Worm (Caenorhabditis elegans) whole organism, L1 larva: ENCODE data around the gene dao-6.

Experiments
- C16A3.4 ChIP-seq: fragments of 150-350 bp; optimal IDR thresholded peaks from 2 replicates; lab custom pipeline; 2014; ENCODE audit warnings: missing biosample characterization, missing genetic modification characterization
- C34B4.2 ChIP-seq: sonication (generic microtip); optimal IDR thresholded peaks from 2 replicates; lab custom pipeline; 2017; ENCODE audit warnings: mild to moderate bottlenecking, missing genetic modification characterization, missing compliant biosample characterization
- F16B12.6 ChIP-seq: fragments of 150-350 bp; optimal IDR thresholded peaks from 2 replicates; lab custom pipeline; 2014; ENCODE audit warnings: missing biosample characterization, missing genetic modification characterization
- aha-1 ChIP-seq: fragments of 150-350 bp; optimal IDR thresholded peaks from 2 replicates; lab custom pipeline; 2014; ENCODE audit warnings: missing biosample characterization, missing genetic modification characterization
- aly-2 ChIP-seq: fragments of 150-350 bp; optimal IDR thresholded peaks from 2 replicates; lab custom pipeline; 2014; ENCODE audit warnings: missing biosample characterization, missing genetic modification characterization
- blmp-1 ChIP-seq: fragments of 150-350 bp; optimal IDR thresholded peaks from 2 replicates; lab custom pipeline; 2014; ENCODE audit warnings: missing biosample characterization, missing genetic modification characterization
- ceh-63 ChIP-seq: fragments of 200-800 bp; sonication (Bioruptor generic); optimal IDR thresholded peaks from 2 replicates; lab custom pipeline; 2018; ENCODE audit warnings: mild to moderate bottlenecking, missing genetic modification characterization, missing compliant biosample characterization
- ceh-8 ChIP-seq: fragments of 200-800 bp; sonication (Bioruptor generic); optimal IDR thresholded peaks from 2 replicates; lab custom pipeline; 2018; ENCODE audit warnings: mild to moderate bottlenecking, missing genetic modification characterization, moderate library complexity, missing compliant biosample characterization
- ceh-82 ChIP-seq, 3 experiments: fragments of 150-350 bp in 1 of 3; sonication (generic microtip) in 2 of 3; optimal IDR thresholded peaks; 2 replicates each; lab custom pipeline; 2014 to 2017; ENCODE audit warnings: missing biosample characterization in 3 of 3, missing genetic modification characterization in 3 of 3
- ceh-88 ChIP-seq: fragments of 200-800 bp; sonication (Bioruptor generic); IDR thresholded peaks from 2 replicates; pipeline ENCODE4 v1.3.6; 2022; ENCODE audit warnings: missing genetic modification characterization, missing compliant biosample characterization
- dpl-1 ChIP-seq, 3 experiments: fragments of 150-350 bp in 2 of 3; sonication (generic microtip) in 1 of 3; optimal IDR thresholded peaks; 2 replicates each; lab custom pipeline; 2014 to 2017; ENCODE audit warnings: missing biosample characterization in 3 of 3, missing genetic modification characterization in 3 of 3, missing genetic modification reagents in 3 of 3
- dsc-1 ChIP-seq: sonication (generic microtip); optimal IDR thresholded peaks from 2 replicates; lab custom pipeline; 2016; ENCODE audit warnings: mild to moderate bottlenecking, missing genetic modification characterization, missing compliant biosample characterization
- efl-1 ChIP-seq, 4 experiments: fragments of 150-350 bp; optimal IDR thresholded peaks in 3 of 4; peaks in 1 of 4; 1 replicate in 1 of 4; 2 replicates in 3 of 4; lab custom pipeline; 2014; ENCODE audit warnings: missing biosample characterization in 2 of 4, missing genetic modification characterization in 2 of 4, missing genetic modification reagents in 2 of 4
- efl-3 ChIP-seq: fragments of 200-800 bp; sonication (Bioruptor generic); optimal IDR thresholded peaks from 2 replicates; lab custom pipeline; 2018; ENCODE audit warnings: mild to moderate bottlenecking, missing genetic modification characterization, missing compliant biosample characterization
- egl-27 ChIP-seq, 2 experiments: fragments of 150-350 bp in 1 of 2; sonication (generic microtip); optimal IDR thresholded peaks; 3 replicates each; lab custom pipeline; 2017 to 2018; ENCODE audit warnings: missing biosample characterization in 2 of 2, missing genetic modification characterization in 2 of 2, missing genetic modification reagents in 2 of 2
- elt-3 ChIP-seq, 6 experiments: fragments of 150-350 bp in 1 of 6; sonication (generic microtip); optimal IDR thresholded peaks; 2 replicates each; lab custom pipeline; 2017 to 2018; ENCODE audit warnings: missing biosample characterization in 6 of 6, missing genetic modification characterization in 6 of 6, inconsistent platforms in 1 of 6
- fkh-4 ChIP-seq: sonication (generic microtip); optimal IDR thresholded peaks from 2 replicates; lab custom pipeline; 2016; ENCODE audit warnings: missing compliant biosample characterization, missing genetic modification characterization, borderline replicate concordance
- fkh-8 ChIP-seq: sonication (generic microtip); optimal IDR thresholded peaks from 2 replicates; lab custom pipeline; 2016; ENCODE audit warnings: mild to moderate bottlenecking, missing genetic modification characterization, missing compliant biosample characterization
- fos-1 ChIP-seq: fragments of 150-350 bp; optimal IDR thresholded peaks from 2 replicates; lab custom pipeline; 2014; ENCODE audit warnings: missing biosample characterization, missing genetic modification characterization
- jun-1 ChIP-seq: fragments of 150-350 bp; optimal IDR thresholded peaks from 2 replicates; lab custom pipeline; 2014; ENCODE audit warnings: missing biosample characterization, missing genetic modification reagents, missing genetic modification characterization
- lin-14 ChIP-seq: fragments of 200-800 bp; sonication (Bioruptor generic); optimal IDR thresholded peaks from 2 replicates; lab custom pipeline; 2018; ENCODE audit warnings: mild to moderate bottlenecking, missing genetic modification characterization, moderate library complexity, missing compliant biosample characterization
- lin-35 ChIP-seq, 2 experiments: fragments of 150-350 bp; optimal IDR thresholded peaks; 2 replicates each; lab custom pipeline; 2014; ENCODE audit warnings: missing biosample characterization in 2 of 2, missing genetic modification characterization in 2 of 2, missing genetic modification reagents in 2 of 2
- lsy-2 ChIP-seq, 2 experiments: fragments of 150-350 bp; optimal IDR thresholded peaks; 2 replicates each; lab custom pipeline; 2014; ENCODE audit warnings: missing biosample characterization in 2 of 2, missing genetic modification characterization in 2 of 2
- mdl-1 ChIP-seq, 2 experiments: fragments of 150-350 bp; optimal IDR thresholded peaks; 2 replicates each; lab custom pipeline; 2014 to 2017; ENCODE audit warnings: missing biosample characterization in 2 of 2, missing genetic modification characterization in 2 of 2, inconsistent platforms in 1 of 2
- mep-1 ChIP-seq: fragments of 150-350 bp; optimal IDR thresholded peaks from 2 replicates; lab custom pipeline; 2014; ENCODE audit warnings: missing biosample characterization, missing genetic modification characterization
- nhr-11 ChIP-seq: fragments of 150-350 bp; optimal IDR thresholded peaks from 2 replicates; lab custom pipeline; 2014; ENCODE audit warnings: missing biosample characterization, missing genetic modification characterization
- nhr-12 ChIP-seq: sonication (generic microtip); optimal IDR thresholded peaks from 2 replicates; lab custom pipeline; 2017; ENCODE audit warnings: missing biosample characterization, missing genetic modification characterization
- nhr-19 ChIP-seq: fragments of 200-800 bp; sonication (Bioruptor generic); conservative IDR thresholded peaks from 2 replicates; pipeline ENCODE4 v1.3.6; 2022; ENCODE audit warnings: missing genetic modification characterization, missing compliant biosample characterization
- nhr-20 ChIP-seq: sonication (generic microtip); optimal IDR thresholded peaks from 2 replicates; lab custom pipeline; 2016; ENCODE audit warnings: mild to moderate bottlenecking, missing genetic modification characterization, missing compliant biosample characterization
- nhr-237 ChIP-seq: fragments of 150-350 bp; optimal IDR thresholded peaks from 2 replicates; lab custom pipeline; 2014; ENCODE audit warnings: missing biosample characterization, missing genetic modification characterization
- nhr-28 ChIP-seq: fragments of 150-350 bp; optimal IDR thresholded peaks from 2 replicates; lab custom pipeline; 2014; ENCODE audit warnings: missing biosample characterization, missing genetic modification characterization
- nhr-47 ChIP-seq: sonication (generic microtip); optimal IDR thresholded peaks from 2 replicates; lab custom pipeline; 2016; ENCODE audit warnings: mild to moderate bottlenecking, missing genetic modification characterization, moderate library complexity, missing compliant biosample characterization
- nhr-71 ChIP-seq: sonication (generic microtip); optimal IDR thresholded peaks from 2 replicates; lab custom pipeline; 2016; ENCODE audit warnings: mild to moderate bottlenecking, missing genetic modification characterization, moderate library complexity, missing compliant biosample characterization
- nhr-76 ChIP-seq: sonication (generic microtip); optimal IDR thresholded peaks from 2 replicates; lab custom pipeline; 2017; ENCODE audit warnings: missing biosample characterization, missing genetic modification characterization
- nhr-77 ChIP-seq: fragments of 150-350 bp; optimal IDR thresholded peaks from 2 replicates; lab custom pipeline; 2014; ENCODE audit warnings: missing biosample characterization, missing genetic modification characterization
- pag-3 ChIP-seq: sonication (generic microtip); optimal IDR thresholded peaks from 2 replicates; lab custom pipeline; 2017; ENCODE audit warnings: missing genetic modification characterization, mild to moderate bottlenecking, missing compliant biosample characterization, antibody characterized with exemption, borderline replicate concordance; ENCODE audit not compliant: insufficient read depth
- pax-3 ChIP-seq: fragments of 200-800 bp; sonication (Bioruptor generic); optimal IDR thresholded peaks from 2 replicates; lab custom pipeline; 2018; ENCODE audit warnings: mild to moderate bottlenecking, missing genetic modification characterization, moderate library complexity, missing compliant biosample characterization
- rnt-1 ChIP-seq: sonication (generic microtip); optimal IDR thresholded peaks from 2 replicates; lab custom pipeline; 2016; ENCODE audit warnings: mild to moderate bottlenecking, missing genetic modification characterization, moderate library complexity, missing compliant biosample characterization
- skn-1 ChIP-seq: fragments of 150-350 bp; optimal IDR thresholded peaks from 2 replicates; lab custom pipeline; 2014; ENCODE audit warnings: missing biosample characterization, missing genetic modification characterization
- snu-23 ChIP-seq: sonication (generic microtip); optimal IDR thresholded peaks from 2 replicates; lab custom pipeline; 2016; ENCODE audit warnings: missing genetic modification characterization, missing compliant biosample characterization
- sup-37 ChIP-seq: fragments of 200-800 bp; sonication (Bioruptor generic); optimal IDR thresholded peaks from 2 replicates; lab custom pipeline; 2018; ENCODE audit warnings: mild to moderate bottlenecking, missing genetic modification characterization, missing compliant biosample characterization
- swsn-7 ChIP-seq: sonication (generic microtip); optimal IDR thresholded peaks from 2 replicates; lab custom pipeline; 2016; ENCODE audit warnings: missing genetic modification characterization, missing compliant biosample characterization
- tbx-2 ChIP-seq: sonication (generic microtip); optimal IDR thresholded peaks from 2 replicates; lab custom pipeline; 2016; ENCODE audit warnings: missing genetic modification characterization, missing compliant biosample characterization
- vab-15 ChIP-seq: sonication (generic microtip); optimal IDR thresholded peaks from 2 replicates; lab custom pipeline; 2017; ENCODE audit warnings: missing genotype, mild to moderate bottlenecking, missing genetic modification characterization, missing compliant biosample characterization
- zip-4 ChIP-seq: fragments of 200-800 bp; sonication (Bioruptor generic); optimal IDR thresholded peaks from 2 replicates; lab custom pipeline; 2018; ENCODE audit warnings: mild to moderate bottlenecking, missing genetic modification characterization, moderate library complexity, missing compliant biosample characterization

Gene dao-6

DNA sequence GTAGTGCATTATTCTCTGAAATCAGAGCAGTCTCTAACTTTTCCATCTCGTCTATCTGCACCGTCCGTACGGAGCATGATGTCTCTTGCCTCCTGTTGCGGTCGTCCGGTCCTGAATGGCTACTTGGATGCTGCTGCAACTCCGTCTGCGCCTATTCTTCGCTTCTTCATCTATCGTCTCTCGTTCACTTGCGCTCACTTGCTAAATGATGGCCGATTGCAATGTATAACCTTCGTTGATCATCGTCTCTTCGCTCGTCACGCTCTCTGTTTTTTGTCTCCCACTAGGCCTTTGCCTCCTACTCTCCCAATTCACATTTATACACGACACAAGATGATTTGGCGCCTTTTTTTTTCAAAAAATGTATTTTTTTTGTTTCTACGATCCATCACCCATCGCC is 38.7 kb downstream of the dao-6 start (continued):
- TF ChIP-seq ceh-82 (tag; optimal IDR thresholded peaks at IDR 0.05; lab: Kevin White, UChicago) (peak in 2 of 3 experiments; percentile 22 to 60), nhr-12 (tag; lab: Kevin White, UChicago) (no peak), lsy-2 (tag; optimal IDR thresholded peaks at IDR 0.05; lab: Kevin White, UChicago) (peak; percentile 17 to 71), fos-1 (tag; lab: Kevin White, UChicago) (peak; percentile 40), tbx-2 (tag; lab: Kevin White, UChicago) (peak; percentile 40)

DNA sequence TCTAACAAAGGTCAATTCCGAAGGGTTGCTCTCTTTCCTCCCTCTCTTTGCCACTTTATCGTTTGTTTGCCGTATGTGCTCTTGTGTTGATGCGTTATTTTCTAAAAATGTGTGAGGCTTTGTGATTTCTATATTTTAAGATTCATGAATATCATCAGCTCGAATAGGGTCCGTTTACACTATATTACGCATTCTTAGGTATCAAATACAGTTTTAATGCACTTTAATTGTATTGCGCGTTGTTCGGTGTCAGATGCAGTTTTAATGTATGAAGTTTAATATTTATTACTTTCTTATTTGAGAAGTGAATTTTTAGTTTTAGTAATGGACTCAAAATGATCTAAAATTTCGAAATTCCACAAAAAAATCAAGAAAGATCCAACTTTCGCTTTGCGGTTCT is 39.6 kb downstream of the dao-6 start, which contains the start of gene bud-31:
TSS of gene bud-31 (minus strand) at position 101 of the 400 bp plus-strand sequence.
- TF ChIP-seq aha-1 (tag; lab: Kevin White, UChicago) (no peak), zip-4 (GFP tag; lab: Kevin White, UChicago) (no peak), rnt-1 (tag; lab: Kevin White, UChicago) (no peak), dpl-1 (GFP tag; optimal IDR thresholded peaks at IDR 0.05; lab: Kevin White, UChicago) (no peak), fkh-4 (tag; lab: Kevin White, UChicago) (no peak), blmp-1 (no peak), egl-27 (tag; optimal IDR thresholded peaks at IDR 0.05; lab: Kevin White, UChicago) (no peak), F16B12.6 (tag; lab: Kevin White, UChicago) (no peak), mdl-1 (tag; optimal IDR thresholded peaks at IDR 0.05; lab: Kevin White, UChicago) (no peak), nhr-76 (tag; lab: Kevin White, UChicago) (no peak), ceh-8 (GFP tag; lab: Kevin White, UChicago) (no peak), nhr-47 (no peak), efl-3 (GFP tag; lab: Kevin White, UChicago) (no peak), efl-1 (optimal IDR thresholded peaks at IDR 0.05; lab: Kevin White, UChicago) (no peak), efl-1 (GFP tag; optimal IDR thresholded peaks at IDR 0.05 in 1 of 2; lab: Kevin White, UChicago) (no peak), mep-1 (no peak)

DNA sequence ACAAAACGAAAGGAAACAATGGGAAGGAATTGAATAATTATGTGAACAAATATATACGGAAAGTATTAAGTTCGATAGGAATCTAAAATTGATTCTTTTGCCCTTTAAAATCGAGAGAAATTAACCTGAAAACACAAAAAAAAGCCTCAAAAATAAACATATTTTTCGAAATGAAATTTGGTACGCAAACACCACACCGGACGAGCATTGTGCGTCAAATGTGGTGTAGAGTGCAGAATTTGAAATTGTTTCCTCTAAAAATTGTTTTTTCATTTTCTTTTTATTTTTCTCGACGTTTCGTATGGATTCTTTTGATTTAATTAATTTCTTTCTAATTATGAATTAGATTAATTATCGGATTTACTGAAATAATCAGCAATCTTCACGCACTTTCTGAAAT is 40.6 kb downstream of the dao-6 start:
- TF ChIP-seq rnt-1 (tag; lab: Kevin White, UChicago) = peak; percentile 7
- TF ChIP-seq sup-37 = no peak
- TF ChIP-seq C34B4.2 (tag; lab: Kevin White, UChicago) = no peak
- peak; percentile 44 to 71 for TF ChIP-seq lin-35 (GFP tag; optimal IDR thresholded peaks at IDR 0.05; lab: Kevin White, UChicago)
- peak; percentile 36 to 61 for TF ChIP-seq efl-1 (optimal IDR thresholded peaks at IDR 0.05; lab: Kevin White, UChicago)
- peak; percentile 60 to 96 for TF ChIP-seq efl-1 (GFP tag; optimal IDR thresholded peaks at IDR 0.05 in 1 of 2; lab: Kevin White, UChicago)
- TF ChIP-seq snu-23 (GFP tag; lab: Kevin White, UChicago) = peak; percentile 46
- TF ChIP-seq F16B12.6 (tag; lab: Kevin White, UChicago) = peak; percentile 87
- TF ChIP-seq nhr-47 = peak; percentile 3
- TF ChIP-seq blmp-1 = peak; percentile 14
- TF ChIP-seq mep-1 = peak; percentile 26
- TF ChIP-seq swsn-7 (tag; lab: Kevin White, UChicago) = peak; percentile 20
- peak; percentile 38 for TF ChIP-seq nhr-71 (tag; lab: Kevin White, UChicago)
- no peak for TF ChIP-seq nhr-237 (tag; lab: Kevin White, UChicago)
- peak; percentile 35 to 62 for TF ChIP-seq lsy-2 (tag; optimal IDR thresholded peaks at IDR 0.05; lab: Kevin White, UChicago)
- TF ChIP-seq dpl-1 (GFP tag; optimal IDR thresholded peaks at IDR 0.05; lab: Kevin White, UChicago) = peak; percentile 37 to 63 (median 48)
- TF ChIP-seq pag-3 (tag; lab: Kevin White, UChicago) = no peak
- TF ChIP-seq C16A3.4 = peak; percentile 29
- peak in 1 of 6 experiments; percentile 20 for TF ChIP-seq elt-3 (tag; optimal IDR thresholded peaks at IDR 0.05; lab: Kevin White, UChicago)
- peak; percentile 16 for TF ChIP-seq lin-14 (GFP tag; lab: Kevin White, UChicago)
- no peak for TF ChIP-seq nhr-20 (tag; lab: Kevin White, UChicago)

DNA sequence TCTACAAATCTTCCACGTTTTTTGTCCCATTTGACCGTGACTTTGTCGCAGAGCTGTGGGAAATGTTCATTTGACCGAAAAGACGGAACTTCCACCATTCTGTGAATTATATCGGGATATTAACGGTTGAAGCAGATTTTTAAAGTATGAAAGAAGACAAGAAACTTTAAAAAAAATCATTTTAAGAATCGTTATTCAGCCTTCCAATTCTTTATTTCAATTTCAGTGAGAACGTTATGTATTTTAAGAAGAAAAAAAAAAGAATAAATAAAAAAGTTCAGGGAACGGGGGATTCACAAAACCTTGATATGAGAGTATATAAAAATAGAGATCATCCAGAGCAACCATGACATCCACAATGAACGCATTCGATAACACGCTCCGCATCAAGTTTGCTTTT is 41.5 kb downstream of the dao-6 start, which contains the start of gene set-3:
TSS of gene set-3 (minus strand) at position 101 of the 400 bp plus-strand sequence.
- no peak for TF ChIP-seq lin-35 (GFP tag; optimal IDR thresholded peaks at IDR 0.05; lab: Kevin White, UChicago)
- no peak for TF ChIP-seq nhr-12 (tag; lab: Kevin White, UChicago)
- no peak for TF ChIP-seq nhr-71 (tag; lab: Kevin White, UChicago)
- no peak for TF ChIP-seq sup-37
- no peak for TF ChIP-seq C16A3.4
- no peak for TF ChIP-seq vab-15 (tag; lab: Kevin White, UChicago)
- TF ChIP-seq aly-2 (tag; lab: Kevin White, UChicago) = no peak
- TF ChIP-seq ceh-63 = no peak
- no peak for TF ChIP-seq dsc-1 (tag; lab: Kevin White, UChicago)
- TF ChIP-seq nhr-19 (GFP tag; lab: Robert Waterston, UW) = no peak
- TF ChIP-seq jun-1 (tag; lab: Kevin White, UChicago) = no peak
- no peak for TF ChIP-seq efl-3 (GFP tag; lab: Kevin White, UChicago)
- no peak for TF ChIP-seq nhr-28 (tag; lab: Kevin White, UChicago)
- TF ChIP-seq nhr-20 (tag; lab: Kevin White, UChicago) = no peak
- TF ChIP-seq pax-3 (tag; lab: Kevin White, UChicago) = no peak
- TF ChIP-seq skn-1 (tag; lab: Kevin White, UChicago) = no peak
- TF ChIP-seq nhr-77 (tag; lab: Kevin White, UChicago) = no peak
- TF ChIP-seq nhr-11 (tag; lab: Kevin White, UChicago) = no peak
- no peak for TF ChIP-seq fkh-8
- no peak for TF ChIP-seq ceh-88 (GFP tag; lab: Robert Waterston, UW)
